Worm (Caenorhabditis elegans): ENCODE measurements around the gene R105.1.

R105.1 gene

ce11 chrIV:4608661-4609060 is 24.8 kb upstream of the R105.1 start:
- no peak for TF ChIP-seq hmg-4 (GFP tag; optimal IDR thresholded peaks at IDR 0.05)
- no peak for TF ChIP-seq tbx-37 (GFP tag; conservative IDR thresholded peaks at IDR 0.05)
- no peak for TF ChIP-seq flt-1 (GFP tag; IDR thresholded peaks at IDR 0.05)

ce11 chrIV:4609568-4609967 is 23.9 kb upstream of the R105.1 start, which contains the start of gene col-110:
TSS of gene col-110 (minus strand) at chrIV:4609668.
- TF ChIP-seq tbx-37 (GFP tag; conservative IDR thresholded peaks at IDR 0.05): no peak
- TF ChIP-seq ama-1 (optimal IDR thresholded peaks at IDR 0.05): no peak

- TF ChIP-seq pes-1 (GFP tag; IDR thresholded peaks at IDR 0.05): no peak
- TF ChIP-seq ceh-36 (tag; optimal IDR thresholded peaks at IDR 0.05): peak; percentile 46
- no peak for TF ChIP-seq tbx-11 (GFP tag; IDR thresholded peaks at IDR 0.05)
- TF ChIP-seq aly-1 (tag; optimal IDR thresholded peaks at IDR 0.05): no peak
- TF ChIP-seq hnd-1 (tag; optimal IDR thresholded peaks at IDR 0.05): no peak
- TF ChIP-seq flt-1 (GFP tag; IDR thresholded peaks at IDR 0.05): no peak
- TF ChIP-seq hmbx-1 (tag; optimal IDR thresholded peaks at IDR 0.05): no peak
Observed at ce11 chrIV:4611740-4612139, 21.8 kb upstream of the R105.1 start.

- TF ChIP-seq ceh-13 (GFP tag; optimal IDR thresholded peaks at IDR 0.05) (no peak), ceh-36 (tag; optimal IDR thresholded peaks at IDR 0.05) (no peak), hmg-4 (GFP tag; optimal IDR thresholded peaks at IDR 0.05) (no peak), F13C5.2 (tag; optimal IDR thresholded peaks at IDR 0.05) (no peak), scrt-1 (GFP tag; IDR thresholded peaks at IDR 0.05) (no peak), hmbx-1 (tag; optimal IDR thresholded peaks at IDR 0.05) (no peak), tbx-11 (GFP tag; IDR thresholded peaks at IDR 0.05) (no peak), ets-7 (tag; optimal IDR thresholded peaks at IDR 0.05) (no peak), ama-1 (optimal IDR thresholded peaks at IDR 0.05) (no peak)
Observed at ce11 chrIV:4612597-4612996, 20.9 kb upstream of the R105.1 start.

- TF ChIP-seq sea-1 (GFP tag; conservative IDR thresholded peaks at IDR 0.05) (no peak), ceh-36 (tag; optimal IDR thresholded peaks at IDR 0.05) (no peak), tra-4 (tag; optimal IDR thresholded peaks at IDR 0.05) (no peak), B0310.2 (tag; optimal IDR thresholded peaks at IDR 0.05) (no peak), pes-1 (GFP tag; IDR thresholded peaks at IDR 0.05) (no peak), ama-1 (optimal IDR thresholded peaks at IDR 0.05) (no peak), ceh-13 (GFP tag; optimal IDR thresholded peaks at IDR 0.05) (no peak), flt-1 (GFP tag; IDR thresholded peaks at IDR 0.05) (no peak), F13C5.2 (tag; optimal IDR thresholded peaks at IDR 0.05) (no peak), tbx-11 (GFP tag; IDR thresholded peaks at IDR 0.05) (no peak), ets-7 (tag; optimal IDR thresholded peaks at IDR 0.05) (no peak), hnd-1 (tag; optimal IDR thresholded peaks at IDR 0.05) (no peak), tbx-37 (GFP tag; conservative IDR thresholded peaks at IDR 0.05) (no peak), aly-1 (tag; optimal IDR thresholded peaks at IDR 0.05) (no peak)
Observed at ce11 chrIV:4613516-4613915, 20.0 kb upstream of the R105.1 start.

ce11 chrIV:4623852-4624251 is 9.6 kb upstream of the R105.1 start:
- TF ChIP-seq hnd-1 (tag; optimal IDR thresholded peaks at IDR 0.05) (no peak), ama-1 (optimal IDR thresholded peaks at IDR 0.05) (no peak), scrt-1 (GFP tag; IDR thresholded peaks at IDR 0.05) (no peak), tra-4 (tag; optimal IDR thresholded peaks at IDR 0.05) (no peak), aly-1 (tag; optimal IDR thresholded peaks at IDR 0.05) (no peak), F13C5.2 (tag; optimal IDR thresholded peaks at IDR 0.05) (no peak), ceh-13 (GFP tag; optimal IDR thresholded peaks at IDR 0.05) (no peak)

ce11 chrIV:4636001-4636400 is 2.5 kb downstream of the R105.1 start, which contains the start of gene R105.5:
TSS of gene R105.5 (plus strand) at chrIV:4636301.
- no peak for TF ChIP-seq tbx-37 (GFP tag; conservative IDR thresholded peaks at IDR 0.05)

- TF ChIP-seq hmbx-1 (tag; optimal IDR thresholded peaks at IDR 0.05) (no peak), sea-1 (GFP tag; conservative IDR thresholded peaks at IDR 0.05) (no peak), ets-7 (tag; optimal IDR thresholded peaks at IDR 0.05) (no peak), tbx-37 (GFP tag; conservative IDR thresholded peaks at IDR 0.05) (no peak), tra-4 (tag; optimal IDR thresholded peaks at IDR 0.05) (no peak), ama-1 (optimal IDR thresholded peaks at IDR 0.05) (no peak), ceh-13 (GFP tag; optimal IDR thresholded peaks at IDR 0.05) (no peak), tbx-11 (GFP tag; IDR thresholded peaks at IDR 0.05) (no peak), hnd-1 (tag; optimal IDR thresholded peaks at IDR 0.05) (no peak), F13C5.2 (tag; optimal IDR thresholded peaks at IDR 0.05) (no peak), ceh-36 (tag; optimal IDR thresholded peaks at IDR 0.05) (no peak), B0310.2 (tag; optimal IDR thresholded peaks at IDR 0.05) (no peak), aly-1 (tag; optimal IDR thresholded peaks at IDR 0.05) (no peak), pes-1 (GFP tag; IDR thresholded peaks at IDR 0.05) (no peak), flt-1 (GFP tag; IDR thresholded peaks at IDR 0.05) (no peak), scrt-1 (GFP tag; IDR thresholded peaks at IDR 0.05) (no peak), hmg-4 (GFP tag; optimal IDR thresholded peaks at IDR 0.05) (no peak)
Observed at ce11 chrIV:4637840-4638239, 4.3 kb downstream of the R105.1 start, which contains the start of gene F19C7.8. TSS of gene F19C7.8 (minus strand) at chrIV:4638095.

- TF ChIP-seq ceh-36 (tag; optimal IDR thresholded peaks at IDR 0.05) (no peak), ceh-13 (GFP tag; optimal IDR thresholded peaks at IDR 0.05) (no peak), F13C5.2 (tag; optimal IDR thresholded peaks at IDR 0.05) (no peak), pes-1 (GFP tag; IDR thresholded peaks at IDR 0.05) (no peak), scrt-1 (GFP tag; IDR thresholded peaks at IDR 0.05) (no peak), hnd-1 (tag; optimal IDR thresholded peaks at IDR 0.05) (no peak), sea-1 (GFP tag; conservative IDR thresholded peaks at IDR 0.05) (no peak), B0310.2 (tag; optimal IDR thresholded peaks at IDR 0.05) (no peak), tbx-11 (GFP tag; IDR thresholded peaks at IDR 0.05) (no peak), flt-1 (GFP tag; IDR thresholded peaks at IDR 0.05) (no peak), tbx-37 (GFP tag; conservative IDR thresholded peaks at IDR 0.05) (no peak), hmg-4 (GFP tag; optimal IDR thresholded peaks at IDR 0.05) (no peak), aly-1 (tag; optimal IDR thresholded peaks at IDR 0.05) (no peak), hmbx-1 (tag; optimal IDR thresholded peaks at IDR 0.05) (no peak)
Observed at ce11 chrIV:4639352-4639751, 5.9 kb downstream of the R105.1 start.

Data from whole organism, early embryonic.